Fruit fly (Drosophila melanogaster): ENCODE results near the gene G6P.

DNA sequence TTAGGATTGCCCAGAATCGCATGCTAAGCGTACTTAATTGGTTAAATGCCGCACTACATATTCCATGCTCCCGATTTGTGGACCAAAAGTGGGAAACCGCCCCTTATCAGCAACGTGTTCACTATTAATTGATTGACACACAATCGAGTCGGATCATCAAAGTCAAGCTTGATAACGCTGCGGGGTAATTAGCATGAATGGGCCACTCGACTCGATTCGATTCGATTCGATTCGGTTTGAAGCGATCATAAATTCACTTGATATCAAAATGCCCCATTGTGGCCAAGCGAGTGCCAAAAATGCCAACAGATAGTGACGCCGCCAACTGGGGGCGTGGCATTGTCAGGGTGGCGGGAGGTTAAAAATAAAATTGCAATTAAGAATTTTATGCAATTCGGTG lies 8.0 kb downstream of the G6P start:
- TF ChIP-seq psq (GFP tag; optimal IDR thresholded peaks at IDR 0.05) (no peak), tai (GFP tag; optimal IDR thresholded peaks at IDR 0.05) (no peak), fru (GFP tag; optimal IDR thresholded peaks at IDR 0.05) (no peak), br (GFP tag; optimal IDR thresholded peaks at IDR 0.05) (no peak), Hr78 (GFP tag; optimal IDR thresholded peaks at IDR 0.05) (no peak), CrebA (GFP tag; optimal IDR thresholded peaks at IDR 0.05; ENCODE audit: borderline replicate concordance) (no peak)
